Fruit fly (Drosophila melanogaster): ENCODE measurements around the gene Rheb.
A peak's percentile ranks its signal among the peaks of the same experiment; 100 is the strongest.

Rheb gene

dm6 chr3R:5606477-5606876 is 37.8 kb downstream of the Rheb start, which contains the start of gene asl (continued):
- TF ChIP-seq seq (GFP tag; IDR thresholded peaks at IDR 0.05) (no peak), jumu (GFP tag; optimal IDR thresholded peaks at IDR 0.05) (peak; percentile 30), Gug (GFP tag; IDR thresholded peaks at IDR 0.05) (no peak), Dp (GFP tag; optimal IDR thresholded peaks at IDR 0.05) (peak; percentile 84), ro (GFP tag; IDR thresholded peaks at IDR 0.05) (no peak), CG14860 (GFP tag; IDR thresholded peaks at IDR 0.05; ENCODE audit: partially characterized antibody) (no peak), run (tag; optimal IDR thresholded peaks at IDR 0.05) (no peak), CG34422 (GFP tag; IDR thresholded peaks at IDR 0.05) (peak; percentile 64; the same call in 1 of the 3 replicates), sima (GFP tag; optimal IDR thresholded peaks at IDR 0.05) (no peak), NFAT (GFP tag; IDR thresholded peaks at IDR 0.05) (no peak), Adf1 (GFP tag; IDR thresholded peaks at IDR 0.05) (no peak; the same call in 1 of the 2 replicates), croc (GFP tag; conservative IDR thresholded peaks at IDR 0.05) (peak; percentile 18; the same call in 1 of the 3 replicates), zf30C (GFP tag; optimal IDR thresholded peaks at IDR 0.05) (peak; percentile 10), CG3847 (GFP tag; IDR thresholded peaks at IDR 0.05) (peak; percentile 55), nau (GFP tag; optimal IDR thresholded peaks at IDR 0.05) (no peak), gsb-n (tag; optimal IDR thresholded peaks at IDR 0.05) (no peak), oc (tag; optimal IDR thresholded peaks at IDR 0.05) (no peak), CG16779 (GFP tag; IDR thresholded peaks at IDR 0.05) (no peak), sd (tag; optimal IDR thresholded peaks at IDR 0.05) (peak; percentile 82), CG16813 (GFP tag; IDR thresholded peaks at IDR 0.05; ENCODE audit: partially characterized antibody) (peak; percentile 39; the same call in 1 of the 3 replicates), z (GFP tag; IDR thresholded peaks at IDR 0.05) (no peak), CG10267 (tag; optimal IDR thresholded peaks at IDR 0.05) (peak; percentile 80), inv (GFP tag; IDR thresholded peaks at IDR 0.05; ENCODE audit: partially characterized antibody) (no peak), esg (GFP tag; conservative IDR thresholded peaks at IDR 0.05) (peak; percentile 40; the same call in 1 of the 2 replicates), sr (GFP tag; IDR thresholded peaks at IDR 0.05) (no peak), Doc3 (GFP tag; IDR thresholded peaks at IDR 0.05; ENCODE audit: partially characterized antibody) (no peak), Abd-B (GFP tag; optimal IDR thresholded peaks at IDR 0.05) (peak; percentile 68), fu2 (GFP tag; optimal IDR thresholded peaks at IDR 0.05) (peak; percentile 31), CG16815 (GFP tag; optimal IDR thresholded peaks at IDR 0.05) (peak; percentile 39), Hr39 (optimal IDR thresholded peaks at IDR 0.05) (no peak), ftz-f1 (GFP tag; optimal IDR thresholded peaks at IDR 0.05) (no peak), CG3281 (GFP tag; optimal IDR thresholded peaks at IDR 0.05) (peak; percentile 61), eyg (GFP tag; optimal IDR thresholded peaks at IDR 0.05) (peak; percentile 32), CG8944 (GFP tag; optimal IDR thresholded peaks at IDR 0.05) (peak; percentile 33), pb (GFP tag; optimal IDR thresholded peaks at IDR 0.05) (peak; percentile 14), CG7839 (tag; optimal IDR thresholded peaks at IDR 0.05) (no peak), CG13123 (GFP tag; optimal IDR thresholded peaks at IDR 0.05) (peak; percentile 62), danr (GFP tag; IDR thresholded peaks at IDR 0.05) (no peak), CG11723 (GFP tag; optimal IDR thresholded peaks at IDR 0.05) (peak; percentile 15), cad (GFP tag; optimal IDR thresholded peaks at IDR 0.05) (no peak), NC2α (GFP tag; optimal IDR thresholded peaks at IDR 0.05) (no peak), CG17912 (GFP tag; optimal IDR thresholded peaks at IDR 0.05) (peak; percentile 59), bowl (GFP tag; IDR thresholded peaks at IDR 0.05) (no peak), rib (GFP tag; IDR thresholded peaks at IDR 0.05) (peak; percentile 19; the same call in 1 of the 2 replicates), phol (tag; optimal IDR thresholded peaks at IDR 0.05) (peak; percentile 81), lov (optimal IDR thresholded peaks at IDR 0.05) (no peak), lov (GFP tag; IDR thresholded peaks at IDR 0.05) (0 out of 3 replicates have a peak, but pooled peaks have one; percentile 50), GATAe (GFP tag; conservative IDR thresholded peaks at IDR 0.05) (no peak), CG7963 (GFP tag; IDR thresholded peaks at IDR 0.05; ENCODE audit: partially characterized antibody) (no peak), CG18599 (GFP tag; optimal IDR thresholded peaks at IDR 0.05) (no peak), fd96Cb (tag; optimal IDR thresholded peaks at IDR 0.05) (peak; percentile 61), Dip2 (GFP tag; IDR thresholded peaks at IDR 0.05) (no peak)
